Worm (Caenorhabditis elegans): ENCODE results near the gene dnj-26.

ce11 chrIV:12268272-12269045 lies 16.0 kb upstream of the dnj-26 start, which contains the start of the genes ppm-1.H and rpl-34:
- TF ChIP-seq him-1 (tag; optimal IDR thresholded peaks at IDR 0.05) (no peak), dao-5 (tag; optimal IDR thresholded peaks at IDR 0.05) (no peak)

Measured in whole organism, L4/young adult.